Worm (Caenorhabditis elegans) whole organism, L1 larva: ENCODE results near the gene C35B1.2.

Experiments used
- F16B12.6 ChIP-seq: fragments of 150-350 bp; optimal IDR thresholded peaks from 2 replicates; lab custom pipeline; 2014; ENCODE audit warnings: missing biosample characterization, missing genetic modification characterization
- aha-1 ChIP-seq: fragments of 150-350 bp; optimal IDR thresholded peaks from 2 replicates; lab custom pipeline; 2014; ENCODE audit warnings: missing biosample characterization, missing genetic modification characterization
- alr-1 ChIP-seq: fragments of 200-800 bp; sonication (Bioruptor generic); optimal IDR thresholded peaks from 2 replicates; lab custom pipeline; 2018; ENCODE audit warnings: borderline replicate concordance, mild to moderate bottlenecking, missing genetic modification characterization, missing compliant biosample characterization
- aly-2 ChIP-seq: fragments of 150-350 bp; optimal IDR thresholded peaks from 2 replicates; lab custom pipeline; 2014; ENCODE audit warnings: missing biosample characterization, missing genetic modification characterization
- blmp-1 ChIP-seq: fragments of 150-350 bp; optimal IDR thresholded peaks from 2 replicates; lab custom pipeline; 2014; ENCODE audit warnings: missing biosample characterization, missing genetic modification characterization
- ceh-63 ChIP-seq: fragments of 200-800 bp; sonication (Bioruptor generic); optimal IDR thresholded peaks from 2 replicates; lab custom pipeline; 2018; ENCODE audit warnings: mild to moderate bottlenecking, missing genetic modification characterization, missing compliant biosample characterization
- ceh-8 ChIP-seq: fragments of 200-800 bp; sonication (Bioruptor generic); optimal IDR thresholded peaks from 2 replicates; lab custom pipeline; 2018; ENCODE audit warnings: mild to moderate bottlenecking, missing genetic modification characterization, moderate library complexity, missing compliant biosample characterization
- ceh-82 ChIP-seq, 3 experiments: fragments of 150-350 bp in 1 of 3; sonication (generic microtip) in 2 of 3; optimal IDR thresholded peaks; 2 replicates each; lab custom pipeline; 2014 to 2017; ENCODE audit warnings: missing biosample characterization in 3 of 3, missing genetic modification characterization in 3 of 3
- ceh-88 ChIP-seq: fragments of 200-800 bp; sonication (Bioruptor generic); IDR thresholded peaks from 2 replicates; pipeline ENCODE4 v1.3.6; 2022; ENCODE audit warnings: missing genetic modification characterization, missing compliant biosample characterization
- ceh-90 ChIP-seq: sonication (generic microtip); optimal IDR thresholded peaks from 2 replicates; lab custom pipeline; 2016; ENCODE audit warnings: missing genetic modification characterization, missing compliant biosample characterization
- ces-1 ChIP-seq: fragments of 150-350 bp; optimal IDR thresholded peaks from 2 replicates; lab custom pipeline; 2014; ENCODE audit warnings: missing biosample characterization, missing genetic modification reagents, missing genetic modification characterization
- dsc-1 ChIP-seq: sonication (generic microtip); optimal IDR thresholded peaks from 2 replicates; lab custom pipeline; 2016; ENCODE audit warnings: mild to moderate bottlenecking, missing genetic modification characterization, missing compliant biosample characterization
- efl-1 ChIP-seq, 4 experiments: fragments of 150-350 bp; optimal IDR thresholded peaks in 3 of 4; peaks in 1 of 4; 1 replicate in 1 of 4; 2 replicates in 3 of 4; lab custom pipeline; 2014; ENCODE audit warnings: missing biosample characterization in 2 of 4, missing genetic modification characterization in 2 of 4, missing genetic modification reagents in 2 of 4
- efl-3 ChIP-seq: fragments of 200-800 bp; sonication (Bioruptor generic); optimal IDR thresholded peaks from 2 replicates; lab custom pipeline; 2018; ENCODE audit warnings: mild to moderate bottlenecking, missing genetic modification characterization, missing compliant biosample characterization
- egl-13 ChIP-seq: sonication (generic microtip); optimal IDR thresholded peaks from 2 replicates; lab custom pipeline; 2016; ENCODE audit warnings: missing genotype, missing genetic modification reagents, missing genetic modification characterization, missing compliant biosample characterization
- elt-2 ChIP-seq: sonication (generic microtip); optimal IDR thresholded peaks from 2 replicates; lab custom pipeline; 2016; ENCODE audit warnings: missing genetic modification characterization, mild to moderate bottlenecking, inconsistent platforms, missing compliant biosample characterization, missing genetic modification reagents
- elt-3 ChIP-seq, 6 experiments: fragments of 150-350 bp in 1 of 6; sonication (generic microtip); optimal IDR thresholded peaks; 2 replicates each; lab custom pipeline; 2017 to 2018; ENCODE audit warnings: missing biosample characterization in 6 of 6, missing genetic modification characterization in 6 of 6, inconsistent platforms in 1 of 6
- fkh-10 ChIP-seq: sonication (generic microtip); optimal IDR thresholded peaks from 2 replicates; lab custom pipeline; 2017; ENCODE audit warnings: missing biosample characterization, missing genetic modification reagents, missing genetic modification characterization
- fkh-4 ChIP-seq: sonication (generic microtip); optimal IDR thresholded peaks from 2 replicates; lab custom pipeline; 2016; ENCODE audit warnings: missing compliant biosample characterization, missing genetic modification characterization, borderline replicate concordance
- grh-1 ChIP-seq: fragments of 200-800 bp; sonication (Bioruptor generic); IDR thresholded peaks from 2 replicates; pipeline ENCODE4 v1.3.6; 2022; ENCODE audit warnings: missing genetic modification reagents, missing genetic modification characterization, missing compliant biosample characterization
- irx-1 ChIP-seq: sonication (generic microtip); optimal IDR thresholded peaks from 2 replicates; lab custom pipeline; 2016; ENCODE audit warnings: missing genetic modification characterization, missing compliant biosample characterization
- lin-15B ChIP-seq: fragments of 150-350 bp; sonication (generic microtip); optimal IDR thresholded peaks from 3 replicates; lab custom pipeline; 2014; ENCODE audit warnings: missing biosample characterization, missing genetic modification characterization
- lin-39 ChIP-seq: fragments of 150-350 bp; optimal IDR thresholded peaks from 2 replicates; lab custom pipeline; 2014; ENCODE audit warnings: missing biosample characterization, missing genetic modification reagents, missing genetic modification characterization
- mab-9 ChIP-seq: fragments of 200-800 bp; sonication (Bioruptor generic); IDR thresholded peaks from 2 replicates; pipeline ENCODE4 v1.3.6; 2022; ENCODE audit warnings: missing genetic modification reagents, missing genetic modification characterization, missing compliant biosample characterization
- mdl-1 ChIP-seq, 2 experiments: fragments of 150-350 bp; optimal IDR thresholded peaks; 2 replicates each; lab custom pipeline; 2014 to 2017; ENCODE audit warnings: missing biosample characterization in 2 of 2, missing genetic modification characterization in 2 of 2, inconsistent platforms in 1 of 2
- mep-1 ChIP-seq: fragments of 150-350 bp; optimal IDR thresholded peaks from 2 replicates; lab custom pipeline; 2014; ENCODE audit warnings: missing biosample characterization, missing genetic modification characterization
- nhr-19 ChIP-seq: fragments of 200-800 bp; sonication (Bioruptor generic); conservative IDR thresholded peaks from 2 replicates; pipeline ENCODE4 v1.3.6; 2022; ENCODE audit warnings: missing genetic modification characterization, missing compliant biosample characterization
- nhr-237 ChIP-seq: fragments of 150-350 bp; optimal IDR thresholded peaks from 2 replicates; lab custom pipeline; 2014; ENCODE audit warnings: missing biosample characterization, missing genetic modification characterization
- nhr-47 ChIP-seq: sonication (generic microtip); optimal IDR thresholded peaks from 2 replicates; lab custom pipeline; 2016; ENCODE audit warnings: mild to moderate bottlenecking, missing genetic modification characterization, moderate library complexity, missing compliant biosample characterization
- nhr-71 ChIP-seq: sonication (generic microtip); optimal IDR thresholded peaks from 2 replicates; lab custom pipeline; 2016; ENCODE audit warnings: mild to moderate bottlenecking, missing genetic modification characterization, moderate library complexity, missing compliant biosample characterization
- nhr-76 ChIP-seq: sonication (generic microtip); optimal IDR thresholded peaks from 2 replicates; lab custom pipeline; 2017; ENCODE audit warnings: missing biosample characterization, missing genetic modification characterization
- nhr-77 ChIP-seq: fragments of 150-350 bp; optimal IDR thresholded peaks from 2 replicates; lab custom pipeline; 2014; ENCODE audit warnings: missing biosample characterization, missing genetic modification characterization
- nhr-84 ChIP-seq: sonication (generic microtip); optimal IDR thresholded peaks from 2 replicates; lab custom pipeline; 2017; ENCODE audit warnings: missing biosample characterization, missing genetic modification characterization
- nhr-85 ChIP-seq: sonication (generic microtip); peaks from one replicate; lab custom pipeline; 2016; ENCODE audit warnings: missing genetic modification characterization, inconsistent platforms, missing compliant biosample characterization
- pag-3 ChIP-seq: sonication (generic microtip); optimal IDR thresholded peaks from 2 replicates; lab custom pipeline; 2017; ENCODE audit warnings: missing genetic modification characterization, mild to moderate bottlenecking, missing compliant biosample characterization, antibody characterized with exemption, borderline replicate concordance; ENCODE audit not compliant: insufficient read depth
- pqm-1 ChIP-seq: sonication (generic microtip); optimal IDR thresholded peaks from 3 replicates; lab custom pipeline; 2017; ENCODE audit warnings: missing biosample characterization, missing genetic modification characterization
- rnt-1 ChIP-seq: sonication (generic microtip); optimal IDR thresholded peaks from 2 replicates; lab custom pipeline; 2016; ENCODE audit warnings: mild to moderate bottlenecking, missing genetic modification characterization, moderate library complexity, missing compliant biosample characterization
- snu-23 ChIP-seq: sonication (generic microtip); optimal IDR thresholded peaks from 2 replicates; lab custom pipeline; 2016; ENCODE audit warnings: missing genetic modification characterization, missing compliant biosample characterization
- sox-4 ChIP-seq: sonication (generic microtip); optimal IDR thresholded peaks from 2 replicates; lab custom pipeline; 2016; ENCODE audit warnings: missing genetic modification characterization, missing compliant biosample characterization
- swsn-7 ChIP-seq: sonication (generic microtip); optimal IDR thresholded peaks from 2 replicates; lab custom pipeline; 2016; ENCODE audit warnings: missing genetic modification characterization, missing compliant biosample characterization
- tbx-2 ChIP-seq: sonication (generic microtip); optimal IDR thresholded peaks from 2 replicates; lab custom pipeline; 2016; ENCODE audit warnings: missing genetic modification characterization, missing compliant biosample characterization
- tlp-1 ChIP-seq: fragments of 150-350 bp; optimal IDR thresholded peaks from 2 replicates; lab custom pipeline; 2014; ENCODE audit warnings: missing biosample characterization, missing genetic modification characterization
- unc-130 ChIP-seq: fragments of 150-350 bp; optimal IDR thresholded peaks from 2 replicates; lab custom pipeline; 2017; ENCODE audit warnings: missing biosample characterization, missing genetic modification characterization, inconsistent platforms
- unc-30 ChIP-seq: sonication (generic microtip); optimal IDR thresholded peaks from 2 replicates; lab custom pipeline; 2017; ENCODE audit warnings: missing biosample characterization, missing genetic modification characterization
- unc-86 ChIP-seq: sonication (generic microtip); optimal IDR thresholded peaks from 2 replicates; lab custom pipeline; 2016; ENCODE audit warnings: missing genetic modification characterization, missing compliant biosample characterization
- vab-15 ChIP-seq: sonication (generic microtip); optimal IDR thresholded peaks from 2 replicates; lab custom pipeline; 2017; ENCODE audit warnings: missing genotype, mild to moderate bottlenecking, missing genetic modification characterization, missing compliant biosample characterization
- xbp-1 ChIP-seq: sonication (generic microtip); optimal IDR thresholded peaks from 2 replicates; lab custom pipeline; 2016; ENCODE audit warnings: missing genetic modification characterization, missing compliant biosample characterization
- zag-1 ChIP-seq: fragments of 150-350 bp; optimal IDR thresholded peaks from 2 replicates; lab custom pipeline; 2014; ENCODE audit warnings: missing biosample characterization, missing genetic modification characterization
- zip-4 ChIP-seq: fragments of 200-800 bp; sonication (Bioruptor generic); optimal IDR thresholded peaks from 2 replicates; lab custom pipeline; 2018; ENCODE audit warnings: mild to moderate bottlenecking, missing genetic modification characterization, moderate library complexity, missing compliant biosample characterization
- ztf-11 ChIP-seq, 2 experiments: sonication (generic microtip); optimal IDR thresholded peaks; 2 replicates each; lab custom pipeline; 2016 to 2017; ENCODE audit warnings: missing genetic modification characterization in 2 of 2, missing biosample characterization in 1 of 2, missing compliant biosample characterization in 1 of 2

Gene C35B1.2

DNA sequence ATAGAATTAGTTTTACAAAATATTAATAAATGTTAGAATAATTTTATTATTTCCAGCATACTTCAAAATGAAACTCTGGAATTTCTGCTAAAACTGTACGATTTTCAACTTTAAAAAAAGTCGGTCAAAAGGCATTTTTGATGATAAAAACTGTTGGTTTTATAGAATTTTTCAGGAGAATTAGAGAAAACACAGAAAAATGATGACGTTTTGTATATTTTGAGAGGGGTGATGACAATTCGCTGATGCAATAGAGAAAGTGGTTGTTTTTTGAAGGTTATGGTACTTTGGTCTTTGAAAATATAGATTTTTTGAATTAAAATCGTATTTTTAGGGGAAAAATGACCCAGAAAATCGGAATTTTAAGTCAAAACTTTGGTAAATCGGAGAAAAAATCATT lies 990 bp upstream of the C35B1.2 start (continued):
- TF ChIP-seq snu-23 (GFP tag; lab: Kevin White, UChicago), result peak; percentile 27
- TF ChIP-seq blmp-1 (tag; lab: Kevin White, UChicago), result peak; percentile 8
- no peak for TF ChIP-seq irx-1

DNA sequence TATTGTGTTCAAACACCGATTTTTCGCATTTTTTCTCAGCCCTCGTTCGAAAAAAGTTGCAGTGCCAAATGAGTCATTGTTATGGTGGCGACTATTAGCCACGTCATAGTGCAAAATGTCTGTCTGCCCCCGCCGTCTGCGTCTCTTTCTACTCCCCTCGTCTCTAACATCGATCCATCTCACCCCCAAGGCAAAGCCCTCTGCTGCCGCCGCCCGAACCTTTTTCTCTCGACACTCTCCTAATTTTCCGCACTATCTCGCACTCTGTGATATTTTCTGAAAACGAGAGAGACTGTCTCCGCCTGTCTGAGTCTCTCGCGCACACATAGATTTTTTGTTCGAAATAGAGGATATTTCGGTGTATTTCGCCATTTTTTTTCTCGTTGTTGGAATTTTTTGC lies 7.1 kb downstream of the C35B1.2 start:
- TF ChIP-seq nhr-71, result peak; percentile 92
- TF ChIP-seq swsn-7 (tag; lab: Kevin White, UChicago), result peak; percentile 88
- peak; percentile 67 for TF ChIP-seq mep-1 (tag; lab: Kevin White, UChicago)
- peak; percentile 80 for TF ChIP-seq rnt-1 (tag; lab: Kevin White, UChicago)
- TF ChIP-seq ztf-11 (tag; optimal IDR thresholded peaks at IDR 0.05; lab: Kevin White, UChicago), result peak in 1 of 2 experiments; percentile 45
- TF ChIP-seq elt-3 (tag; optimal IDR thresholded peaks at IDR 0.05; lab: Kevin White, UChicago), result peak in 2 of 6 experiments; percentile 19 to 36
- no peak for TF ChIP-seq fkh-10
- TF ChIP-seq ceh-8 (GFP tag; lab: Kevin White, UChicago), result no peak
- TF ChIP-seq mdl-1 (tag; optimal IDR thresholded peaks at IDR 0.05; lab: Kevin White, UChicago), result peak in 1 of 2 experiments; percentile 45
- TF ChIP-seq alr-1 (tag; lab: Kevin White, UChicago), result no peak
- TF ChIP-seq nhr-84 (tag; lab: Kevin White, UChicago), result no peak
- TF ChIP-seq zag-1, result no peak
- peak; percentile 81 for TF ChIP-seq xbp-1 (tag; lab: Kevin White, UChicago)
- TF ChIP-seq lin-15B (tag; lab: Kevin White, UChicago), result no peak
- TF ChIP-seq ces-1 (GFP tag; lab: Kevin White, UChicago), result no peak
- TF ChIP-seq tlp-1 (tag; lab: Kevin White, UChicago), result no peak
- peak; percentile 60; the same call in 1 of the 2 replicates for TF ChIP-seq grh-1
- TF ChIP-seq elt-2 (tag; lab: Kevin White, UChicago), result peak; percentile 24
- no peak for TF ChIP-seq unc-130
- no peak for TF ChIP-seq ceh-90 (tag; lab: Kevin White, UChicago)
- no peak for TF ChIP-seq vab-15 (tag; lab: Kevin White, UChicago)
- no peak for TF ChIP-seq sox-4
- peak; percentile 78 for TF ChIP-seq egl-13 (tag; lab: Kevin White, UChicago)
- TF ChIP-seq pag-3 (tag; lab: Kevin White, UChicago), result no peak
- TF ChIP-seq tbx-2 (tag; lab: Kevin White, UChicago), result peak; percentile 80
- peak; percentile 87 for TF ChIP-seq nhr-47 (tag; lab: Kevin White, UChicago)
- peak; percentile 90 for TF ChIP-seq nhr-85 (tag; lab: Kevin White, UChicago)
- TF ChIP-seq aha-1 (tag; lab: Kevin White, UChicago), result no peak
- peak; percentile 91 for TF ChIP-seq snu-23 (GFP tag; lab: Kevin White, UChicago)
- TF ChIP-seq unc-86 (tag; lab: Kevin White, UChicago), result peak; percentile 80
- peak; percentile 19 for TF ChIP-seq aly-2 (tag; lab: Kevin White, UChicago)
- TF ChIP-seq ceh-63, result no peak
- TF ChIP-seq lin-39, result peak; percentile 53
- TF ChIP-seq fkh-4 (tag; lab: Kevin White, UChicago), result no peak
- TF ChIP-seq unc-30 (tag; lab: Kevin White, UChicago), result no peak
- TF ChIP-seq efl-1 (optimal IDR thresholded peaks at IDR 0.05; lab: Kevin White, UChicago), result peak; percentile 75 to 85
- peak; percentile 35 to 94 for TF ChIP-seq efl-1 (GFP tag; optimal IDR thresholded peaks at IDR 0.05 in 1 of 2; lab: Kevin White, UChicago)
- peak; percentile 46 for TF ChIP-seq F16B12.6 (tag; lab: Kevin White, UChicago)
- TF ChIP-seq nhr-77 (tag; lab: Kevin White, UChicago), result peak; percentile 3
- TF ChIP-seq mab-9 (GFP tag; lab: Robert Waterston, UW), result peak; percentile 56; the same call in 1 of the 2 replicates
- TF ChIP-seq nhr-237, result peak; percentile 1
- TF ChIP-seq ceh-88 (GFP tag; lab: Robert Waterston, UW), result peak; percentile 64
- TF ChIP-seq ceh-82 (tag; optimal IDR thresholded peaks at IDR 0.05; lab: Kevin White, UChicago), result peak; percentile 39 to 69 (median 67)
- TF ChIP-seq blmp-1 (tag; lab: Kevin White, UChicago), result no peak
- no peak for TF ChIP-seq efl-3 (GFP tag; lab: Kevin White, UChicago)
- TF ChIP-seq nhr-19, result peak; percentile 77
- TF ChIP-seq pqm-1 (tag; lab: Kevin White, UChicago), result no peak
- TF ChIP-seq zip-4 (GFP tag; lab: Kevin White, UChicago), result no peak
- TF ChIP-seq dsc-1 (tag; lab: Kevin White, UChicago), result peak; percentile 70
- TF ChIP-seq nhr-76, result no peak
